Fruit fly (Drosophila melanogaster) whole organism, embryonic: ENCODE data around the gene ZnT63C.
A peak's percentile ranks its signal among the peaks of the same experiment; 100 is the strongest.

Experiments
- D19A ChIP-seq: fragments of 200-800 bp; optimal IDR thresholded peaks from 3 replicates; lab custom pipeline; 2019; ENCODE audit warnings: missing biosample characterization, mild to moderate bottlenecking, missing genetic modification characterization, moderate library complexity
- cato ChIP-seq: fragments of 200-800 bp; sonication (Bioruptor generic); optimal IDR thresholded peaks from 2 replicates; lab custom pipeline; 2016; ENCODE audit warnings: missing biosample characterization, missing genetic modification characterization, borderline replicate concordance
- grn ChIP-seq: fragments of 200-800 bp; sonication (Bioruptor generic); optimal IDR thresholded peaks from 3 replicates; lab custom pipeline; 2017; ENCODE audit warnings: missing biosample characterization, missing genetic modification characterization
- pan ChIP-seq, 4 experiments: fragments of >200 bp in 3 of 4; fragments of 200-800 bp in 1 of 4; sonication (Bioruptor generic) in 1 of 4; optimal IDR thresholded peaks in 3 of 4; IDR thresholded peaks in 1 of 4; 2 replicates each; pipeline versions ENCODE4 v1.3.6 to Lab custom; 2017 to 2022; ENCODE audit warnings: missing biosample characterization in 2 of 4, missing genetic modification characterization in 2 of 4, mixed read lengths in 1 of 4
- seq ChIP-seq: fragments of 200-800 bp; sonication (Bioruptor generic); IDR thresholded peaks from 2 replicates; pipeline ENCODE4 v1.3.6; 2022; ENCODE audit warnings: missing biosample characterization, missing genetic modification characterization
- wek ChIP-seq: fragments of 200-800 bp; sonication (Bioruptor generic); optimal IDR thresholded peaks from 3 replicates; lab custom pipeline; 2018; ENCODE audit warnings: missing biosample characterization, mild to moderate bottlenecking, missing genetic modification characterization, moderate library complexity

DNA sequence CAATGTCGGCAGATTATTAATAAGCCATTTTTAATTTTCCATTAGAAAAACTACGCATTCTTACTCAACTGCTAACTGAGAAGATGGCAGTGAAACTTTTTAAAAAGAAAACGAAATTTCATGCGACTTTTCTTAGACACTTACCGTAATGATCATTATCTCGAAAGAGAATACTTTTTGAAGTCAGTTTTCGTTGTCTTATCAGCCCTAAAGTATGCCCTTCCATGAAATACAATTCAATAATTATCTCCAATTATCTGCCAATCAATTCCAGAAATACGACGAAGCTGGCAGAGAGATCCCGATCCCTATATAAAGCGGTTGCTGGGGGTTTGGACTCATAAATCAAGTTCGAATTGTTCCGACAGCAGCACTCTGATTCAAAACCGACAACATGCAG is 12.9 kb downstream of the ZnT63C start, which contains the start of gene Drsl5:
- TF ChIP-seq wek (GFP tag; lab: Kevin White, UChicago) (no peak), seq (GFP tag; lab: Robert Waterston, UW) (no peak), D19A (tag; lab: Kevin White, UChicago) (no peak), cato (GFP tag; lab: Kevin White, UChicago) (no peak), pan (optimal IDR thresholded peaks at IDR 0.05; lab: Kevin White, UChicago) (no peak), pan (GFP tag; optimal IDR thresholded peaks at IDR 0.05 in 1 of 2, IDR thresholded peaks at IDR 0.05 in 1 of 2) (no peak), grn (GFP tag; lab: Kevin White, UChicago) (peak; percentile 49)
